Worm (Caenorhabditis elegans) whole organism, L4 larva: Measurements from ENCODE around the gene kqt-1.

Experiments used
- F26F4.8 ChIP-seq: fragments of 200-800 bp; sonication (Bioruptor generic); conservative IDR thresholded peaks from 2 replicates; pipeline ENCODE4 v1.3.6; 2022; ENCODE audit warnings: missing genetic modification characterization, missing compliant biosample characterization
- T20F7.1 ChIP-seq: fragments of 200-800 bp; sonication (Bioruptor generic); optimal IDR thresholded peaks from 2 replicates; lab custom pipeline; 2018; ENCODE audit warnings: mild to moderate bottlenecking, missing genetic modification characterization, missing compliant biosample characterization
- Y75B8A.6 ChIP-seq: fragments of 200-800 bp; sonication (Bioruptor generic); IDR thresholded peaks from 2 replicates; pipeline ENCODE4 v1.3.6; 2022; ENCODE audit warnings: missing genetic modification reagents, missing genetic modification characterization, missing compliant biosample characterization
- ZK337.2 ChIP-seq: fragments of 200-800 bp; sonication (Bioruptor generic); IDR thresholded peaks from 2 replicates; pipeline ENCODE4 v1.3.6; 2022; ENCODE audit warnings: missing genetic modification reagents, missing genetic modification characterization, missing compliant biosample characterization
- aha-1 ChIP-seq: fragments of 150-350 bp; peaks from one replicate; lab custom pipeline; 2014; ENCODE audit warnings: missing biosample characterization, missing genetic modification characterization
- arid-1 ChIP-seq: fragments of 200-800 bp; sonication (Bioruptor generic); conservative IDR thresholded peaks from 2 replicates; pipeline ENCODE4 v1.3.6; 2022; ENCODE audit warnings: missing genetic modification reagents, missing genetic modification characterization, missing compliant biosample characterization
- ceh-20 ChIP-seq: fragments of 200-800 bp; sonication (Bioruptor generic); IDR thresholded peaks from 2 replicates; pipeline ENCODE4 v1.3.6; 2022; ENCODE audit warnings: missing genetic modification reagents, missing genetic modification characterization, missing compliant biosample characterization
- ceh-82 ChIP-seq: sonication (generic microtip); optimal IDR thresholded peaks from 2 replicates; lab custom pipeline; 2017; ENCODE audit warnings: missing biosample characterization, missing genetic modification characterization
- cey-2 ChIP-seq: sonication (generic microtip); optimal IDR thresholded peaks from 3 replicates; lab custom pipeline; 2017; ENCODE audit warnings: missing genetic modification characterization, mild to moderate bottlenecking, missing compliant biosample characterization, antibody characterized with exemption, borderline replicate concordance; ENCODE audit not compliant: insufficient read depth
- daf-16 ChIP-seq, 3 experiments: sonication (generic microtip); optimal IDR thresholded peaks; 2 replicates each; lab custom pipeline; 2016 to 2017; ENCODE audit warnings: missing genetic modification characterization in 3 of 3, missing genetic modification reagents in 3 of 3, mild to moderate bottlenecking in 2 of 3, missing compliant biosample characterization in 2 of 3, missing biosample characterization in 1 of 3, moderate library complexity in 1 of 3
- dmd-6 ChIP-seq: fragments of 200-800 bp; sonication (Bioruptor generic); IDR thresholded peaks from 2 replicates; pipeline ENCODE4 v1.3.6; 2022; ENCODE audit warnings: missing genetic modification reagents, missing genetic modification characterization, missing compliant biosample characterization
- dpl-1 ChIP-seq: fragments of 150-350 bp; optimal IDR thresholded peaks from 2 replicates; lab custom pipeline; 2014; ENCODE audit warnings: missing biosample characterization, missing genetic modification reagents, missing genetic modification characterization
- dve-1 ChIP-seq: sonication (generic microtip); optimal IDR thresholded peaks from 2 replicates; lab custom pipeline; 2017; ENCODE audit warnings: antibody characterized with exemption, mild to moderate bottlenecking, missing genetic modification characterization, missing compliant biosample characterization; ENCODE audit not compliant: insufficient read depth
- hlh-11 ChIP-seq: fragments of 200-800 bp; sonication (Bioruptor generic); optimal IDR thresholded peaks from 2 replicates; lab custom pipeline; 2018; ENCODE audit warnings: mild to moderate bottlenecking, missing genetic modification characterization, missing compliant biosample characterization
- lim-7 ChIP-seq: fragments of 200-800 bp; sonication (Bioruptor generic); IDR thresholded peaks from 2 replicates; pipeline ENCODE4 v1.3.6; 2022; ENCODE audit warnings: missing genetic modification characterization, missing compliant biosample characterization
- lin-13 ChIP-seq: fragments of 150-350 bp; optimal IDR thresholded peaks from 2 replicates; lab custom pipeline; 2014; ENCODE audit warnings: missing biosample characterization, missing genetic modification reagents, missing genetic modification characterization
- lir-3 ChIP-seq: sonication (generic microtip); optimal IDR thresholded peaks from 2 replicates; lab custom pipeline; 2016; ENCODE audit warnings: mild to moderate bottlenecking, missing genetic modification characterization, missing compliant biosample characterization
- mdt-29 ChIP-seq: fragments of 200-800 bp; sonication (Bioruptor generic); IDR thresholded peaks from 2 replicates; pipeline ENCODE4 v1.3.6; 2022; ENCODE audit warnings: missing genetic modification reagents, missing genetic modification characterization, missing compliant biosample characterization
- mes-2 ChIP-seq: sonication (generic microtip); optimal IDR thresholded peaks from 2 replicates; lab custom pipeline; 2016; ENCODE audit warnings: missing genotype, mild to moderate bottlenecking, missing genetic modification characterization, missing compliant biosample characterization; ENCODE audit not compliant: poor library complexity, severe bottlenecking
- mxl-2 ChIP-seq: fragments of 200-800 bp; sonication (Bioruptor generic); conservative IDR thresholded peaks from 2 replicates; pipeline ENCODE4 v1.3.6; 2022; ENCODE audit warnings: missing genetic modification reagents, missing genetic modification characterization, missing compliant biosample characterization
- mxl-3 ChIP-seq: fragments of 200-800 bp; sonication (Bioruptor generic); optimal IDR thresholded peaks from 2 replicates; lab custom pipeline; 2018; ENCODE audit warnings: mild to moderate bottlenecking, missing genetic modification characterization, missing compliant biosample characterization
- nhr-102 ChIP-seq: sonication (generic microtip); optimal IDR thresholded peaks from 2 replicates; lab custom pipeline; 2016; ENCODE audit warnings: mild to moderate bottlenecking, missing genetic modification characterization, moderate library complexity, missing compliant biosample characterization
- nhr-25 ChIP-seq: sonication (generic microtip); optimal IDR thresholded peaks from 2 replicates; lab custom pipeline; 2017; ENCODE audit warnings: missing genetic modification characterization, mild to moderate bottlenecking, missing compliant biosample characterization, antibody characterized with exemption, moderate library complexity, borderline replicate concordance; ENCODE audit not compliant: insufficient read depth
- nhr-28 ChIP-seq: fragments of 150-350 bp; optimal IDR thresholded peaks from 2 replicates; lab custom pipeline; 2014; ENCODE audit warnings: missing biosample characterization, missing genetic modification characterization
- nhr-42 ChIP-seq: fragments of 200-800 bp; sonication (Bioruptor generic); IDR thresholded peaks from 2 replicates; pipeline ENCODE4 v1.3.6; 2022; ENCODE audit warnings: missing genetic modification characterization, missing compliant biosample characterization
- pha-4 ChIP-seq, 2 experiments: fragments of 150-350 bp in 1 of 2; fragments of 200-800 bp in 1 of 2; sonication (Bioruptor generic) in 1 of 2; IDR thresholded peaks in 1 of 2; optimal IDR thresholded peaks in 1 of 2; 2 replicates each; pipeline versions ENCODE4 v1.3.6 to Lab custom; 2014 to 2022; ENCODE audit warnings: missing genetic modification characterization in 2 of 2, missing genetic modification reagents in 2 of 2, missing biosample characterization in 1 of 2, missing compliant biosample characterization in 1 of 2
- php-3 ChIP-seq: fragments of 200-800 bp; sonication (Bioruptor generic); IDR thresholded peaks from 2 replicates; pipeline ENCODE4 v1.3.6; 2022; ENCODE audit warnings: missing genetic modification reagents, missing genetic modification characterization, missing compliant biosample characterization
- pqm-1 ChIP-seq: sonication (generic microtip); optimal IDR thresholded peaks from 2 replicates; lab custom pipeline; 2017; ENCODE audit warnings: missing biosample characterization, missing genetic modification characterization
- spr-3 ChIP-seq: fragments of 200-800 bp; sonication (Bioruptor generic); optimal IDR thresholded peaks from 2 replicates; lab custom pipeline; 2018; ENCODE audit warnings: mild to moderate bottlenecking, missing genetic modification characterization, missing compliant biosample characterization
- unc-62 ChIP-seq, 3 experiments: fragments of 150-350 bp in 1 of 3; sonication (generic microtip); optimal IDR thresholded peaks in 2 of 3; peaks in 1 of 3; 1 replicate in 1 of 3; 2 replicates in 2 of 3; lab custom pipeline; 2014 to 2017; ENCODE audit warnings: missing biosample characterization in 3 of 3, missing genetic modification characterization in 3 of 3, missing genetic modification reagents in 3 of 3, missing genotype in 1 of 3
- vab-7 ChIP-seq: fragments of 200-800 bp; sonication (Bioruptor generic); IDR thresholded peaks from 2 replicates; pipeline ENCODE4 v1.3.6; 2022; ENCODE audit warnings: missing genetic modification reagents, missing genetic modification characterization, missing compliant biosample characterization

The kqt-1 gene

DNA sequence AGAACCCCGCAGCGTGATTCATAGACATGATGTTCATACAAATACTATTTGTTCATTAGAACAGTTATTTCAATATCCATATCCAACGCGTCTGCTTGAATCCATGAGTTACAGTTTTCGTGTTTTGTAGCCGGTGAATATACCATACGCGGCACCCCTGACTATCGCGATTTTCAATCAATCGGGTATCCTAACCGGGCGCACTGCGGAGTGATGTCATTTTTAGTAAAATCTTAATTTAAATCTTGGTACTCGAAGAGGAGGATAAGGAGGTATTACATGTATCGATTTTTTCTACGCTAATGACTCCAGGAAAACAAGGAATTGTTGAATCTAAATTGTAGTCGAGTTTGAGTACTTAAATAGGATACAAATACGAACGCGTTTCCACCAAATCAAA is 50.6 kb downstream of the kqt-1 start (continued):
- TF ChIP-seq nhr-25 (tag; lab: Kevin White, UChicago): no peak
- TF ChIP-seq dpl-1: no peak
- no peak for TF ChIP-seq dve-1 (tag; lab: Kevin White, UChicago)
- no peak for TF ChIP-seq arid-1 (GFP tag; lab: Robert Waterston, UW)
- no peak for TF ChIP-seq ceh-20 (GFP tag; lab: Robert Waterston, UW)

DNA sequence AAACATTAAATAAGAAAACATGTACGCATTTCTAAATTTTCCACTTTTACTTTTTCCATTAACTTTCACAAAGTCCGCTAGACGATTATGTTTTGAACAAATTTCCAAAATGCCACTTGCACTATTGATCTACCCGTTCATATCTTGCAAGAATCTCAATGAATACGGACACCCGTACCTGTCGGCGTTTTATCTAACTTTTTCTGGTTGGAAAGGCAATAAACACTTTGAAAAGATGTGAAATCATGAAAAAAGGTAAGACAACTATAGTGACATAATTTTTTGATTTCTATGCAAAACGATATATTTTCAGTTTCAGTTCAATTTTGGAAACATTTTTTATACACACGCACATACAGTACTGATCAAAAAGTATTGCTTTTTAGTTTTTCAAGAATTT is 52.9 kb downstream of the kqt-1 start:
- TF ChIP-seq unc-62 (GFP tag; optimal IDR thresholded peaks at IDR 0.05 in 1 of 2; lab: Kevin White, UChicago): peak in 1 of 2 experiments; percentile 92
- TF ChIP-seq unc-62 (tag; optimal IDR thresholded peaks at IDR 0.05; lab: Kevin White, UChicago): no peak
- TF ChIP-seq mdt-29: no peak
- no peak for TF ChIP-seq spr-3 (GFP tag; lab: Kevin White, UChicago)
- TF ChIP-seq daf-16 (GFP tag; optimal IDR thresholded peaks at IDR 0.05; lab: Kevin White, UChicago): no peak
- TF ChIP-seq daf-16 (tag; optimal IDR thresholded peaks at IDR 0.05; lab: Kevin White, UChicago): no peak

DNA sequence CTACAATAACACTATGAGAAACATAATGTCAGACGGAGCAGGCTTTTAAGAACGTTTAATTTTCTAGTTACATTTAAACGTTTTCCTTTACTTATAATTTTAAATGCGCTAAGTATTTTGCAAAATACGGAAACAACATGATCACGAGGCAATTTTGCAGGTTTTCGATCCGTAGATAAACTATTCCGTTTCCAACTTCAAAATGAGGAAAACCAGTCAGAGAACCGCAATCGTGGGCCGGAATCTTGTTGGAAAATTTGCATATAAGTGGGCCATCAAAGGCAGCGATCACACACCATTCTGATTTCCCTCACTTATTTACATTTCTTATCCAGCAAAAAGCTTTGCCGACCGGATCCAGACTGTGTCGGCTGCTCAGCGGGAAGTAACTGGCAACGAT is 53.7 kb downstream of the kqt-1 start, which contains the start of gene col-172:
Gene col-172, plus strand, starts transcription at position 301 of the 400 bp plus-strand sequence.
- TF ChIP-seq cey-2 (tag; lab: Kevin White, UChicago): no peak
- TF ChIP-seq F26F4.8 (GFP tag; lab: Robert Waterston, UW): no peak

DNA sequence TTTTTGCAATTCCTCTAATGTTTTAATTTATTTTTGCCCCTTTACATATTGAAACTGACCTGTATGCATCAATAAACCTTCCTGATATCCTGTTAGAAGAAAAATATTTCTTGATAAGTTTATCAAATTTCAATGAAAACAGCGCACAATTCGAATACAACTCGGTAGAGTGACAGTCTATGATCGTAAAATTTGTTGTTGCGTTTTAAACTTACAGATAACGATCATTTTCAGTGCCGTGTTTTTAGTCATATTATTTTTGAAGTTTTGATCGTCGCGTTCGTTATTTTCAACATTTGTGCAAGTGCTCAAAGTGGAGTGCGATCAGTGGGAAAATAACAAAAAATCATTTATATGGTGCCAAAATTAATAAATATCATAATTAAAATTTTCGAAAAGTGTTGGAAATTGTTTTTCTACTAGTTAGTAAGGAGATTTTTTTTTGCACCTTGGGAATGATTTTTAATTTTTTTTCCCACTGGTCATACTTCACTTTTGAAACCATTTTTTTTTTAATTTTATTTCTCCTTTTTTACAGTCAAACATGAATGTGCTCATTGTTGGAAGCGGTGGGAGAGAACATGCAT is 55.6 kb downstream of the kqt-1 start, which contains the start of gene F38B6.4:
Gene F38B6.4, plus strand, starts transcription at position 537 of the 587 bp plus-strand sequence.
- TF ChIP-seq dve-1 (tag; lab: Kevin White, UChicago) (peak; percentile 81), mes-2 (tag; lab: Kevin White, UChicago) (no peak), nhr-28 (tag; lab: Kevin White, UChicago) (peak; percentile 75), daf-16 (GFP tag; optimal IDR thresholded peaks at IDR 0.05; lab: Kevin White, UChicago) (no peak), daf-16 (tag; optimal IDR thresholded peaks at IDR 0.05; lab: Kevin White, UChicago) (peak; percentile 98), lim-7 (GFP tag; lab: Robert Waterston, UW) (no peak), Y75B8A.6 (no peak), T20F7.1 (GFP tag; lab: Kevin White, UChicago) (no peak), nhr-42 (GFP tag; lab: Robert Waterston, UW) (no peak), vab-7 (GFP tag; lab: Robert Waterston, UW) (no peak), lir-3 (tag; lab: Kevin White, UChicago) (no peak), pqm-1 (tag; lab: Kevin White, UChicago) (peak; percentile 48), dmd-6 (peak; percentile 58), hlh-11 (tag; lab: Kevin White, UChicago) (peak; percentile 45), ceh-82 (tag; lab: Kevin White, UChicago) (no peak), mxl-3 (GFP tag; lab: Kevin White, UChicago) (no peak), aha-1 (tag; lab: Kevin White, UChicago) (no peak), pha-4 (GFP tag; IDR thresholded peaks at IDR 0.05; lab: Robert Waterston, UW) (no peak), pha-4 (tag; optimal IDR thresholded peaks at IDR 0.05; lab: Kevin White, UChicago) (no peak), nhr-102 (tag; lab: Kevin White, UChicago) (no peak), lin-13 (GFP tag; lab: Kevin White, UChicago) (no peak), ZK337.2 (GFP tag; lab: Robert Waterston, UW) (no peak), php-3 (peak; percentile 54; the same call in 1 of the 2 replicates), mxl-2 (GFP tag; lab: Robert Waterston, UW) (no peak)
- TF ChIP-seq, all 104 proteins: peak for 7
